Worm (Caenorhabditis elegans) whole organism, L2 larva: Measurements from ENCODE around the gene F55B11.2.

Experiments used
- C34F6.9 ChIP-seq: fragments of 150-350 bp; optimal IDR thresholded peaks from 2 replicates; lab custom pipeline; 2014; ENCODE audit warnings: missing biosample characterization, missing genetic modification characterization
- F13H6.1 ChIP-seq: sonication (generic microtip); optimal IDR thresholded peaks from 2 replicates; lab custom pipeline; 2016; ENCODE audit warnings: missing genetic modification characterization, missing compliant biosample characterization
- R02D3.7 ChIP-seq: fragments of 150-350 bp; optimal IDR thresholded peaks from 2 replicates; lab custom pipeline; 2014; ENCODE audit warnings: missing biosample characterization, missing genetic modification characterization
- ZK546.5 ChIP-seq: sonication (generic microtip); optimal IDR thresholded peaks from 2 replicates; lab custom pipeline; 2017; ENCODE audit warnings: missing biosample characterization, missing genetic modification characterization
- alr-1 ChIP-seq: fragments of 150-350 bp; optimal IDR thresholded peaks from 2 replicates; lab custom pipeline; 2014; ENCODE audit warnings: missing biosample characterization, missing genetic modification characterization
- aly-2 ChIP-seq: fragments of 150-350 bp; optimal IDR thresholded peaks from 2 replicates; lab custom pipeline; 2014; ENCODE audit warnings: missing biosample characterization, missing genetic modification characterization
- ama-1 ChIP-seq: fragments of 150-350 bp; optimal IDR thresholded peaks from 2 replicates; lab custom pipeline; 2018; ENCODE audit warnings: inconsistent platforms
- blmp-1 ChIP-seq: sonication (generic microtip); optimal IDR thresholded peaks from 2 replicates; lab custom pipeline; 2017; ENCODE audit warnings: missing genetic modification characterization, mild to moderate bottlenecking, missing compliant biosample characterization, antibody characterized with exemption, moderate library complexity; ENCODE audit not compliant: insufficient read depth
- ceh-16 ChIP-seq: fragments of 150-350 bp; optimal IDR thresholded peaks from 2 replicates; lab custom pipeline; 2014; ENCODE audit warnings: missing biosample characterization, missing genetic modification characterization
- ceh-82 ChIP-seq: fragments of 150-350 bp; optimal IDR thresholded peaks from 2 replicates; lab custom pipeline; 2014; ENCODE audit warnings: missing biosample characterization, missing genetic modification characterization
- dmd-4 ChIP-seq: sonication (generic microtip); optimal IDR thresholded peaks from 2 replicates; lab custom pipeline; 2017; ENCODE audit warnings: missing biosample characterization, missing genetic modification characterization
- elt-1 ChIP-seq: fragments of 150-350 bp; optimal IDR thresholded peaks from 2 replicates; lab custom pipeline; 2014; ENCODE audit warnings: missing biosample characterization, missing genetic modification characterization
- elt-3 ChIP-seq: sonication (generic microtip); optimal IDR thresholded peaks from 2 replicates; lab custom pipeline; 2017; ENCODE audit warnings: missing biosample characterization, missing genetic modification characterization
- fos-1 ChIP-seq: fragments of 150-350 bp; optimal IDR thresholded peaks from 2 replicates; lab custom pipeline; 2014; ENCODE audit warnings: missing biosample characterization, missing genetic modification characterization
- gmeb-1 ChIP-seq: fragments of 150-350 bp; optimal IDR thresholded peaks from 2 replicates; lab custom pipeline; 2014; ENCODE audit warnings: missing biosample characterization, missing genetic modification characterization
- lin-11 ChIP-seq: fragments of 150-350 bp; sonication (generic microtip); optimal IDR thresholded peaks from 2 replicates; lab custom pipeline; 2014; ENCODE audit warnings: missing biosample characterization, missing genetic modification characterization, inconsistent platforms, mixed read lengths
- lin-13 ChIP-seq: fragments of 150-350 bp; optimal IDR thresholded peaks from 2 replicates; lab custom pipeline; 2014; ENCODE audit warnings: missing biosample characterization, missing genetic modification reagents, missing genetic modification characterization
- lsy-2 ChIP-seq, 2 experiments: fragments of 150-350 bp in 1 of 2; sonication (generic microtip) in 1 of 2; optimal IDR thresholded peaks; 2 replicates each; lab custom pipeline; 2014 to 2017; ENCODE audit warnings: missing biosample characterization in 2 of 2, missing genetic modification characterization in 2 of 2
- mab-5 ChIP-seq: fragments of 150-350 bp; optimal IDR thresholded peaks from 2 replicates; lab custom pipeline; 2014; ENCODE audit warnings: missing biosample characterization, missing genetic modification characterization
- mbf-1 ChIP-seq: sonication (generic microtip); optimal IDR thresholded peaks from 2 replicates; lab custom pipeline; 2017; ENCODE audit warnings: missing biosample characterization, missing genetic modification characterization
- mdl-1 ChIP-seq, 2 experiments: fragments of 150-350 bp in 1 of 2; sonication (generic microtip) in 1 of 2; optimal IDR thresholded peaks; 2 replicates each; lab custom pipeline; 2017; ENCODE audit warnings: missing biosample characterization in 2 of 2, missing genetic modification characterization in 2 of 2
- nhr-11 ChIP-seq: fragments of 150-350 bp; optimal IDR thresholded peaks from 2 replicates; lab custom pipeline; 2014; ENCODE audit warnings: missing biosample characterization, missing genetic modification characterization
- nhr-129 ChIP-seq: fragments of 150-350 bp; optimal IDR thresholded peaks from 2 replicates; lab custom pipeline; 2014; ENCODE audit warnings: missing biosample characterization, missing genetic modification characterization
- nhr-21 ChIP-seq: fragments of 150-350 bp; optimal IDR thresholded peaks from 2 replicates; lab custom pipeline; 2014; ENCODE audit warnings: missing biosample characterization, missing genetic modification characterization
- nhr-23 ChIP-seq: fragments of 150-350 bp; optimal IDR thresholded peaks from 2 replicates; lab custom pipeline; 2014; ENCODE audit warnings: missing biosample characterization, missing genetic modification reagents, missing genetic modification characterization
- nhr-25 ChIP-seq: fragments of 150-350 bp; sonication (generic microtip); optimal IDR thresholded peaks from 3 replicates; lab custom pipeline; 2014; ENCODE audit warnings: missing biosample characterization, missing genetic modification characterization
- nhr-77 ChIP-seq: fragments of 150-350 bp; optimal IDR thresholded peaks from 2 replicates; lab custom pipeline; 2014; ENCODE audit warnings: missing biosample characterization, missing genetic modification characterization
- peb-1 ChIP-seq: fragments of 150-350 bp; optimal IDR thresholded peaks from 2 replicates; lab custom pipeline; 2014; ENCODE audit warnings: missing biosample characterization, missing genetic modification characterization
- sem-4 ChIP-seq: fragments of 150-350 bp; optimal IDR thresholded peaks from 2 replicates; lab custom pipeline; 2014; ENCODE audit warnings: missing biosample characterization, missing genetic modification reagents, missing genetic modification characterization
- skn-1 ChIP-seq: sonication (generic microtip); optimal IDR thresholded peaks from 2 replicates; lab custom pipeline; 2017; ENCODE audit warnings: missing biosample characterization, missing genetic modification characterization
- sma-3 ChIP-seq: sonication (generic microtip); optimal IDR thresholded peaks from 2 replicates; lab custom pipeline; 2016; ENCODE audit warnings: missing genetic modification reagents, missing genetic modification characterization, missing compliant biosample characterization
- sma-9 ChIP-seq, 2 experiments: fragments of 150-350 bp in 1 of 2; sonication (generic microtip) in 1 of 2; optimal IDR thresholded peaks; 2 replicates each; lab custom pipeline; 2014 to 2016; ENCODE audit warnings: missing genetic modification characterization in 2 of 2, mild to moderate bottlenecking in 1 of 2, missing biosample characterization in 1 of 2, missing compliant biosample characterization in 1 of 2, missing genetic modification reagents in 1 of 2, moderate library complexity in 1 of 2
- snpc-4 ChIP-seq: fragments of 150-350 bp; optimal IDR thresholded peaks from 2 replicates; lab custom pipeline; 2014; ENCODE audit warnings: missing biosample characterization, missing genetic modification characterization
- unc-39 ChIP-seq: fragments of 150-350 bp; optimal IDR thresholded peaks from 2 replicates; lab custom pipeline; 2014; ENCODE audit warnings: missing biosample characterization, missing genetic modification characterization
- unc-55 ChIP-seq: fragments of 150-350 bp; sonication (generic microtip); optimal IDR thresholded peaks from 3 replicates; lab custom pipeline; 2014; ENCODE audit warnings: missing biosample characterization, missing genetic modification reagents, missing genetic modification characterization
- unc-62 ChIP-seq: fragments of 150-350 bp; optimal IDR thresholded peaks from 2 replicates; lab custom pipeline; 2014; ENCODE audit warnings: missing biosample characterization, missing genetic modification reagents, missing genetic modification characterization
- zag-1 ChIP-seq: fragments of 150-350 bp; optimal IDR thresholded peaks from 2 replicates; lab custom pipeline; 2014; ENCODE audit warnings: missing biosample characterization, missing genetic modification characterization
- ztf-1 ChIP-seq: fragments of 200-800 bp; sonication (Bioruptor generic); conservative IDR thresholded peaks from 2 replicates; pipeline ENCODE4 v1.3.6; 2022; ENCODE audit warnings: missing genetic modification characterization, missing compliant biosample characterization
- ztf-11 ChIP-seq: sonication (generic microtip); optimal IDR thresholded peaks from 2 replicates; lab custom pipeline; 2017; ENCODE audit warnings: missing biosample characterization, missing genetic modification characterization
- ztf-4 ChIP-seq: fragments of 150-350 bp; optimal IDR thresholded peaks from 2 replicates; lab custom pipeline; 2014; ENCODE audit warnings: missing biosample characterization, missing genetic modification characterization

The F55B11.2 gene

ce11 chrIV:14393838-14394237 is 29.3 kb downstream of the F55B11.2 start, which contains the start of gene clc-8:
TSS of gene clc-8 (plus strand) at chrIV:14394138.
- TF ChIP-seq fos-1 (tag; lab: Kevin White, UChicago) (no peak), aly-2 (no peak), nhr-129 (tag; lab: Kevin White, UChicago) (no peak), sem-4 (tag; lab: Kevin White, UChicago) (no peak), unc-55 (GFP tag; lab: Kevin White, UChicago) (no peak), skn-1 (no peak), dmd-4 (tag; lab: Kevin White, UChicago) (no peak), ZK546.5 (tag; lab: Kevin White, UChicago) (no peak), elt-1 (tag; lab: Kevin White, UChicago) (no peak), sma-3 (GFP tag; lab: Kevin White, UChicago) (no peak), elt-3 (tag; lab: Kevin White, UChicago) (no peak), nhr-21 (tag; lab: Kevin White, UChicago) (no peak), peb-1 (tag; lab: Kevin White, UChicago) (no peak), ceh-82 (tag; lab: Kevin White, UChicago) (no peak), ztf-4 (tag; lab: Kevin White, UChicago) (no peak), lin-13 (no peak), gmeb-1 (tag; lab: Kevin White, UChicago) (no peak)

ce11 chrIV:14391746-14392145 is 31.3 kb downstream of the F55B11.2 start:
- TF ChIP-seq sem-4 (tag; lab: Kevin White, UChicago) (peak; percentile 18), blmp-1 (tag; lab: Kevin White, UChicago) (peak; percentile 27), nhr-25 (tag; lab: Kevin White, UChicago) (peak; percentile 34), nhr-129 (tag; lab: Kevin White, UChicago) (peak; percentile 44), R02D3.7 (tag; lab: Kevin White, UChicago) (no peak), sma-3 (GFP tag; lab: Kevin White, UChicago) (peak; percentile 26), mdl-1 (tag; optimal IDR thresholded peaks at IDR 0.05; lab: Kevin White, UChicago) (no peak)

- no peak for TF ChIP-seq elt-1 (tag; lab: Kevin White, UChicago)
- TF ChIP-seq ceh-82 (tag; lab: Kevin White, UChicago) = no peak
- TF ChIP-seq ztf-4 (tag; lab: Kevin White, UChicago) = no peak
- no peak for TF ChIP-seq nhr-129 (tag; lab: Kevin White, UChicago)
- TF ChIP-seq nhr-23 (tag; lab: Kevin White, UChicago) = no peak
- TF ChIP-seq snpc-4 = no peak
- TF ChIP-seq blmp-1 (tag; lab: Kevin White, UChicago) = no peak
- no peak for TF ChIP-seq dmd-4 (tag; lab: Kevin White, UChicago)
- TF ChIP-seq ZK546.5 (tag; lab: Kevin White, UChicago) = no peak
- TF ChIP-seq lsy-2 (tag; optimal IDR thresholded peaks at IDR 0.05; lab: Kevin White, UChicago) = no peak
- TF ChIP-seq ama-1 (lab: Kevin White, UChicago) = no peak
- no peak for TF ChIP-seq nhr-11 (tag; lab: Kevin White, UChicago)
- no peak for TF ChIP-seq zag-1
- TF ChIP-seq, all 48 proteins: peak for 0
These were observed 31.8 kb downstream of the F55B11.2 start for ce11 chrIV:14391268-14391667.

- TF ChIP-seq R02D3.7 (tag; lab: Kevin White, UChicago) (no peak), nhr-129 (tag; lab: Kevin White, UChicago) (peak; percentile 14), sem-4 (tag; lab: Kevin White, UChicago) (peak; percentile 10), nhr-25 (tag; lab: Kevin White, UChicago) (peak; percentile 15)
- TF ChIP-seq, all 48 proteins: peak for 3
These were observed 33.0 kb downstream of the F55B11.2 start for ce11 chrIV:14390023-14390614.

- TF ChIP-seq nhr-77 (tag; lab: Kevin White, UChicago) (no peak), gmeb-1 (tag; lab: Kevin White, UChicago) (no peak), lsy-2 (tag; optimal IDR thresholded peaks at IDR 0.05; lab: Kevin White, UChicago) (no peak), ceh-82 (tag; lab: Kevin White, UChicago) (no peak), snpc-4 (no peak), ztf-1 (GFP tag; lab: Robert Waterston, UW) (no peak), C34F6.9 (tag; lab: Kevin White, UChicago) (no peak), unc-39 (no peak), lin-11 (no peak), alr-1 (tag; lab: Kevin White, UChicago) (no peak), dmd-4 (tag; lab: Kevin White, UChicago) (no peak), nhr-21 (tag; lab: Kevin White, UChicago) (no peak), mab-5 (tag; lab: Kevin White, UChicago) (no peak), skn-1 (no peak), mdl-1 (tag; optimal IDR thresholded peaks at IDR 0.05; lab: Kevin White, UChicago) (no peak), ceh-16 (tag; lab: Kevin White, UChicago) (peak; percentile 10), nhr-11 (tag; lab: Kevin White, UChicago) (no peak), ztf-11 (no peak), sem-4 (tag; lab: Kevin White, UChicago) (no peak), zag-1 (no peak), lin-13 (no peak), F13H6.1 (tag; lab: Kevin White, UChicago) (no peak), peb-1 (tag; lab: Kevin White, UChicago) (no peak), unc-55 (GFP tag; lab: Kevin White, UChicago) (no peak), mbf-1 (tag; lab: Kevin White, UChicago) (no peak), unc-62 (no peak), elt-1 (tag; lab: Kevin White, UChicago) (no peak), sma-9 (GFP tag; optimal IDR thresholded peaks at IDR 0.05; lab: Kevin White, UChicago) (no peak), sma-9 (tag; optimal IDR thresholded peaks at IDR 0.05; lab: Kevin White, UChicago) (no peak)
These were observed 34.0 kb downstream of the F55B11.2 start for ce11 chrIV:14389070-14389469.
